Worm (Caenorhabditis elegans) whole organism, late embryonic: ENCODE measurements around the gene gln-1.

ENCODE experiments used
- C08G9.2 ChIP-seq: sonication (generic microtip); optimal IDR thresholded peaks from 2 replicates; lab custom pipeline; 2016; ENCODE audit warnings: mild to moderate bottlenecking, missing genetic modification characterization, moderate library complexity, missing compliant biosample characterization
- K09A11.1 ChIP-seq: sonication (generic microtip); optimal IDR thresholded peaks from 2 replicates; lab custom pipeline; 2017; ENCODE audit warnings: antibody characterized with exemption, mild to moderate bottlenecking, missing genetic modification characterization, missing compliant biosample characterization; ENCODE audit not compliant: insufficient read depth
- T23F11.4 ChIP-seq: fragments of 200-800 bp; sonication (Bioruptor generic); optimal IDR thresholded peaks from 2 replicates; lab custom pipeline; 2018; ENCODE audit warnings: mild to moderate bottlenecking, missing genetic modification characterization, missing compliant biosample characterization
- ceh-22 ChIP-seq: sonication (generic microtip); optimal IDR thresholded peaks from 2 replicates; lab custom pipeline; 2017; ENCODE audit warnings: missing biosample characterization, missing genetic modification characterization
- ceh-24 ChIP-seq: sonication (generic microtip); optimal IDR thresholded peaks from 2 replicates; lab custom pipeline; 2016; ENCODE audit warnings: mild to moderate bottlenecking, missing genetic modification characterization, missing compliant biosample characterization
- ceh-30 ChIP-seq: fragments of 150-350 bp; optimal IDR thresholded peaks from 2 replicates; lab custom pipeline; 2014; ENCODE audit warnings: missing biosample characterization, missing genetic modification characterization
- ceh-31 ChIP-seq: sonication (generic microtip); optimal IDR thresholded peaks from 2 replicates; lab custom pipeline; 2016; ENCODE audit warnings: missing genetic modification characterization, missing compliant biosample characterization
- ceh-34 ChIP-seq: sonication (generic microtip); optimal IDR thresholded peaks from 2 replicates; lab custom pipeline; 2016; ENCODE audit warnings: mild to moderate bottlenecking, missing genetic modification characterization, missing compliant biosample characterization
- ceh-48 ChIP-seq: sonication (generic microtip); optimal IDR thresholded peaks from 2 replicates; lab custom pipeline; 2016; ENCODE audit warnings: missing genetic modification characterization, inconsistent platforms, missing compliant biosample characterization
- ceh-6 ChIP-seq: fragments of 200-800 bp; sonication (Bioruptor generic); optimal IDR thresholded peaks from 2 replicates; lab custom pipeline; 2018; ENCODE audit warnings: mild to moderate bottlenecking, missing genetic modification characterization, missing compliant biosample characterization
- ceh-9 ChIP-seq: sonication (generic microtip); optimal IDR thresholded peaks from 2 replicates; lab custom pipeline; 2016; ENCODE audit warnings: mild to moderate bottlenecking, missing genetic modification characterization, inconsistent platforms, missing compliant biosample characterization
- che-1 ChIP-seq: sonication (generic microtip); optimal IDR thresholded peaks from 2 replicates; lab custom pipeline; 2016; ENCODE audit warnings: mild to moderate bottlenecking, missing genetic modification characterization, missing compliant biosample characterization
- dmd-4 ChIP-seq: sonication (generic microtip); optimal IDR thresholded peaks from 2 replicates; lab custom pipeline; 2016; ENCODE audit warnings: borderline replicate concordance, missing genetic modification characterization, missing compliant biosample characterization
- ets-4 ChIP-seq: sonication (generic microtip); optimal IDR thresholded peaks from 2 replicates; lab custom pipeline; 2016; ENCODE audit warnings: missing genetic modification characterization, missing compliant biosample characterization
- eyg-1 ChIP-seq: sonication (generic microtip); optimal IDR thresholded peaks from 2 replicates; lab custom pipeline; 2016; ENCODE audit warnings: missing genotype, missing genetic modification characterization, missing compliant biosample characterization
- fax-1 ChIP-seq: sonication (generic microtip); optimal IDR thresholded peaks from 2 replicates; lab custom pipeline; 2016; ENCODE audit warnings: missing genotype, missing genetic modification characterization, missing compliant biosample characterization
- gmeb-2 ChIP-seq: sonication (generic microtip); optimal IDR thresholded peaks from 2 replicates; lab custom pipeline; 2016; ENCODE audit warnings: missing genetic modification characterization, inconsistent platforms, missing compliant biosample characterization
- hlh-30 ChIP-seq: sonication (generic microtip); optimal IDR thresholded peaks from 2 replicates; lab custom pipeline; 2017; ENCODE audit warnings: antibody characterized with exemption, missing genetic modification characterization, missing compliant biosample characterization; ENCODE audit not compliant: insufficient read depth
- hlh-6 ChIP-seq: sonication (generic microtip); optimal IDR thresholded peaks from 2 replicates; lab custom pipeline; 2016; ENCODE audit warnings: missing genotype, missing genetic modification characterization, missing compliant biosample characterization
- lin-11 ChIP-seq: fragments of 200-800 bp; sonication (Bioruptor generic); optimal IDR thresholded peaks from 2 replicates; lab custom pipeline; 2018; ENCODE audit warnings: mild to moderate bottlenecking, missing genetic modification characterization, missing compliant biosample characterization
- nfya-1 ChIP-seq: sonication (generic microtip); optimal IDR thresholded peaks from 2 replicates; lab custom pipeline; 2017; ENCODE audit warnings: missing genetic modification characterization, mild to moderate bottlenecking, missing compliant biosample characterization, antibody characterized with exemption, moderate library complexity
- npax-4 ChIP-seq: sonication (generic microtip); optimal IDR thresholded peaks from 2 replicates; lab custom pipeline; 2016; ENCODE audit warnings: missing genetic modification characterization, missing compliant biosample characterization
- odd-2 ChIP-seq: sonication (generic microtip); optimal IDR thresholded peaks from 2 replicates; lab custom pipeline; 2017; ENCODE audit warnings: antibody characterized with exemption, mild to moderate bottlenecking, missing genetic modification characterization, missing compliant biosample characterization
- pag-3 ChIP-seq: sonication (generic microtip); optimal IDR thresholded peaks from 2 replicates; lab custom pipeline; 2016; ENCODE audit warnings: missing compliant biosample characterization, missing genetic modification characterization, borderline replicate concordance
- pat-9 ChIP-seq: fragments of 200-800 bp; sonication (Bioruptor generic); optimal IDR thresholded peaks from 2 replicates; lab custom pipeline; 2018; ENCODE audit warnings: mild to moderate bottlenecking, missing genetic modification characterization, moderate library complexity, missing compliant biosample characterization
- pax-1 ChIP-seq: fragments of 150-350 bp; optimal IDR thresholded peaks from 2 replicates; lab custom pipeline; 2014; ENCODE audit warnings: missing biosample characterization, missing genetic modification characterization
- pha-2 ChIP-seq: sonication (generic microtip); optimal IDR thresholded peaks from 2 replicates; lab custom pipeline; 2017; ENCODE audit warnings: mild to moderate bottlenecking, missing genetic modification characterization, missing compliant biosample characterization
- pha-4 ChIP-seq: fragments of 150-350 bp; optimal IDR thresholded peaks from 2 replicates; lab custom pipeline; 2018; ENCODE audit warnings: missing biosample characterization, missing genetic modification reagents, missing genetic modification characterization
- pqm-1 ChIP-seq: sonication (generic microtip); optimal IDR thresholded peaks from 2 replicates; lab custom pipeline; 2016; ENCODE audit warnings: missing genetic modification characterization, missing compliant biosample characterization
- ref-2 ChIP-seq: sonication (generic microtip); optimal IDR thresholded peaks from 2 replicates; lab custom pipeline; 2016; ENCODE audit warnings: missing genetic modification characterization, missing compliant biosample characterization
- sox-4 ChIP-seq: sonication (generic microtip); optimal IDR thresholded peaks from 2 replicates; lab custom pipeline; 2017; ENCODE audit warnings: mild to moderate bottlenecking, missing genetic modification characterization, inconsistent platforms, missing compliant biosample characterization
- syd-9 ChIP-seq: sonication (generic microtip); optimal IDR thresholded peaks from 2 replicates; lab custom pipeline; 2016; ENCODE audit warnings: mild to moderate bottlenecking, missing genetic modification characterization, moderate library complexity, missing compliant biosample characterization
- tbx-2 ChIP-seq: sonication (generic microtip); optimal IDR thresholded peaks from 2 replicates; lab custom pipeline; 2016; ENCODE audit warnings: missing genetic modification characterization, missing compliant biosample characterization
- tbx-7 ChIP-seq: sonication (generic microtip); optimal IDR thresholded peaks from 2 replicates; lab custom pipeline; 2016; ENCODE audit warnings: missing genotype, missing genetic modification characterization, missing compliant biosample characterization
- unc-3 ChIP-seq, 2 experiments: fragments of 200-800 bp in 1 of 2; sonication (Bioruptor generic) in 1 of 2; sonication (generic microtip) in 1 of 2; conservative IDR thresholded peaks in 1 of 2; optimal IDR thresholded peaks in 1 of 2; 2 replicates each; pipeline versions ENCODE4 v1.3.6 to Lab custom; 2016 to 2022; ENCODE audit warnings: missing compliant biosample characterization in 2 of 2, missing genetic modification characterization in 2 of 2, missing genetic modification reagents in 1 of 2
- unc-42 ChIP-seq: sonication (generic microtip); optimal IDR thresholded peaks from 2 replicates; lab custom pipeline; 2016; ENCODE audit warnings: missing genotype, missing genetic modification characterization, missing compliant biosample characterization
- unc-55 ChIP-seq: sonication (generic microtip); optimal IDR thresholded peaks from 2 replicates; lab custom pipeline; 2017; ENCODE audit warnings: missing biosample characterization, missing genetic modification reagents, missing genetic modification characterization
- zip-5 ChIP-seq: sonication (generic microtip); optimal IDR thresholded peaks from 2 replicates; lab custom pipeline; 2016; ENCODE audit warnings: missing genetic modification characterization, missing compliant biosample characterization

Gene gln-1

DNA sequence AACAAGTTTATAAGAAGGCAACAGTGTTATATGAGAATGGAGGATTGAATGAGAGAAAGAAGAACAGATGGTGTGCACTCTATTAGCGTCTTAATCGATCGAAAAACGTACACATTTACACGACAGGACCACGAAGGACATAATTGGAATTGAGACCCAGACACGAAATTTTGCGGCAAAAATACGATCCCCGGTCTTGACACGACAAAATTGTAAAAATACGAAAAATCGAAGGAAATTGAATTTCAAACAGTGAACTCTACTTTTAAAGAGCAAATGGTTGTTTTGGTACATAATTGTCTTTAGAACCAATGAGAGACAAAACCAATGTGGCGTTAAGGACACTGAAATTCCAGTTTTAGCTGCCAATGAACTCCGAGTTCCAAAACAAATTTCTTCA lies 35.6 kb upstream of the gln-1 start, which contains the start of gene lelo-3 (continued):
- no peak for TF ChIP-seq C08G9.2 (tag; lab: Kevin White, UChicago)
- TF ChIP-seq T23F11.4, result no peak
- no peak for TF ChIP-seq gmeb-2 (tag; lab: Kevin White, UChicago)
- TF ChIP-seq pqm-1 (tag; lab: Kevin White, UChicago), result no peak

DNA sequence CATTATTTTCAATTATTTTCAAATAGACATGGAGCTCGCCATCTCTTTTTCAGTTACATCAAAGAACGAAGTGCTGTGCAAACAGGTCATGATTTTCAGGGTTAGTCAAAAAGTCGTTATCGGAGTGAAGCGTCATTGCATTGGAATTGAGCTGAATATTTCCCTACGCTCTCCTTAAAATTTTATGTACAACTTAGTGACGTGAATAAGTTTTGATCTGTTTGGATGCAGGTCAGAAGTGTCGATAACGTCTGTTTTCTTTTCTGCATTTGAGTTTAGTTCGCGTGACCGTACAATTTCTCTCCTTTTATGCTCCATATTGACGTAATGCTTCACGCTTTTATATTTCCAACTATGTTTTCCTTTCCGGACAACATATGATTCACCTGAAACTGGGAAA lies 33.1 kb upstream of the gln-1 start:
- no peak for TF ChIP-seq hlh-30 (tag; lab: Kevin White, UChicago)
- no peak for TF ChIP-seq zip-5 (tag; lab: Kevin White, UChicago)
- TF ChIP-seq ceh-48 (tag; lab: Kevin White, UChicago), result no peak
- TF ChIP-seq che-1 (tag; lab: Kevin White, UChicago), result no peak
- no peak for TF ChIP-seq ceh-24 (tag; lab: Kevin White, UChicago)
- no peak for TF ChIP-seq lin-11
- no peak for TF ChIP-seq dmd-4 (tag; lab: Kevin White, UChicago)
- no peak for TF ChIP-seq fax-1 (tag; lab: Kevin White, UChicago)
- no peak for TF ChIP-seq odd-2 (tag; lab: Kevin White, UChicago)
- no peak for TF ChIP-seq pax-1
- TF ChIP-seq ceh-34 (tag; lab: Kevin White, UChicago), result no peak
- no peak for TF ChIP-seq syd-9 (tag; lab: Kevin White, UChicago)
- TF ChIP-seq pat-9 (tag; lab: Kevin White, UChicago), result no peak

DNA sequence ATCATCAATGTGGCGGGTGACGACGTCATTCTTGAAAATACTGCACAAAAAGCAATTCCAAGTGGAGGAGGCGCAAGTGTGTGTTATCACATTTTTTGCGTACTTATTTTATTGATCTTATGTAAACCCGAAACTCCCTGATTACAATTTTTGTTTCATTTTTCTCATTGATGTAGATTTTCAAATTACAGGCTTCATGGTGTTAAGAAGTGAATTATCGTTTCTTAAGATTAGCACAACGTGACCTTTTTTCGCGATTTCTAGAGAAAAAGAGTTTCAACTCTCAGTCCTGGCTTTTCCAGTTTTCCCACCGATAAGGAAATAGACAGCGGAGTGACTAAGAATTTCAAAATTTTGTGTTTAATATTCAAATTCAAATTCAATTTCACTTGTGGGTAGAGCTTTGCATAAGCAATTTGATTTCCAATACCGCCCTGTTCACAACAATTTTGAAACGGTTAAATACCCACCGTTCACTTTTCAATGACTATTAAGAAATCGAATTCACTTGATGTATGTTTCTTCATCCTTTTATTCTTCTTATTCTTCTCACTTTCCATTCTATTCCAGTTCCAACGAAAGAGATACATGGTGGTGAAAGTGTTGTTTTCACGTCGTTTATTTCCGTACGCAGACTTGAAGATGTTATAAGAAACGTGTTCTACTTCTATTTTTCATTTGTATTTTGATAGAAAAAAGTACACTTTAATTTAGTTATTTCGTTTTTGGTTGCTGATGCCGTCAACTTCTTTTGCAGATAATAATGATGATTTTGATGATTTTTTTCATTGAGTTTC lies 31.1 kb upstream of the gln-1 start:
- TF ChIP-seq ets-4 (tag; lab: Kevin White, UChicago), result no peak
- TF ChIP-seq, all 69 proteins: peak for 0

- TF ChIP-seq pag-3 (tag; lab: Kevin White, UChicago), result no peak
- TF ChIP-seq dmd-4 (tag; lab: Kevin White, UChicago), result no peak
- no peak for TF ChIP-seq ceh-6 (GFP tag; lab: Kevin White, UChicago)
- TF ChIP-seq ceh-30 (tag; lab: Kevin White, UChicago), result no peak
- no peak for TF ChIP-seq ceh-31 (tag; lab: Kevin White, UChicago)
- no peak for TF ChIP-seq pha-4 (tag; lab: Kevin White, UChicago)
- no peak for TF ChIP-seq pha-2
- TF ChIP-seq sox-4 (tag; lab: Kevin White, UChicago), result no peak
- no peak for TF ChIP-seq tbx-7 (tag; lab: Kevin White, UChicago)
- TF ChIP-seq unc-42 (tag; lab: Kevin White, UChicago), result no peak
- TF ChIP-seq nfya-1, result no peak
Observed at ce11 chrX:6029075-6029474, 29.0 kb upstream of the gln-1 start.

DNA sequence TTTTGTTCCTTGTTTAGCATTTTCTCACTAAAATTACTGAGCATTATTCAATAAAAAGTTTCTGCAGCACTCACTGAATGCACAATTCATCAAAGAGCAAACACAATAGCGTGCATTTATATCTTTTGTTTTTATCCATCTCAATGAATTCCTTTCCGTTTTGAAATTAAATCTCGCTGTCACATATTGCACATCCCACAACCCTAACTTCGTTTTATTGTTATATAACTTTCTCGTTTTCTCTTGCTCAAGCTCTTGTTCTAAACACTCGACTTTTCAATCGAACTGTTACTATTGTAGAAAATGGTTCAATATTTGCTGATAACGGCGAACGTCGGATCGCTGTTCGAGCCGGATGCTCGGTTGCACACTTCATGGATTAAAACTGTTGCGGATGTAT lies 26.9 kb upstream of the gln-1 start, which contains the start of gene ipp-5:
TSS of gene ipp-5 (plus strand) at position 301 of the 400 bp plus-strand sequence.
- no peak for TF ChIP-seq K09A11.1
- no peak for TF ChIP-seq ceh-6 (GFP tag; lab: Kevin White, UChicago)
- no peak for TF ChIP-seq tbx-2 (tag; lab: Kevin White, UChicago)
- no peak for TF ChIP-seq che-1 (tag; lab: Kevin White, UChicago)
- no peak for TF ChIP-seq ref-2 (tag; lab: Kevin White, UChicago)
- no peak for TF ChIP-seq pha-4 (tag; lab: Kevin White, UChicago)
- no peak for TF ChIP-seq unc-3 (GFP tag; conservative IDR thresholded peaks at IDR 0.05; lab: Robert Waterston, UW)
- no peak for TF ChIP-seq unc-3 (tag; optimal IDR thresholded peaks at IDR 0.05; lab: Kevin White, UChicago)
- no peak for TF ChIP-seq pag-3 (tag; lab: Kevin White, UChicago)
- TF ChIP-seq npax-4 (tag; lab: Kevin White, UChicago), result no peak
- no peak for TF ChIP-seq unc-55 (GFP tag; lab: Kevin White, UChicago)
- TF ChIP-seq ceh-22 (tag; lab: Kevin White, UChicago), result no peak
- no peak for TF ChIP-seq hlh-6 (tag; lab: Kevin White, UChicago)
- TF ChIP-seq eyg-1 (tag; lab: Kevin White, UChicago), result no peak
- no peak for TF ChIP-seq ceh-9
